Fruit fly (Drosophila melanogaster) whole organism, embryonic: Measurements from ENCODE around the gene b6.
A peak's percentile ranks its signal among the peaks of the same experiment; 100 is the strongest.

Experiments used
- Atf6 ChIP-seq: fragments of 200-800 bp; sonication (Bioruptor generic); IDR thresholded peaks from 2 replicates; pipeline ENCODE4 v1.3.6; 2022; ENCODE audit warnings: missing biosample characterization, missing genetic modification characterization
- Bgb ChIP-seq: fragments of 200-800 bp; sonication (Bioruptor generic); IDR thresholded peaks from 2 replicates; pipeline ENCODE4 v1.3.6; 2022; ENCODE audit warnings: missing biosample characterization, missing genetic modification characterization; ENCODE audit not compliant: partially characterized antibody
- Blimp-1 ChIP-seq: fragments of 200-800 bp; sonication (Bioruptor generic); optimal IDR thresholded peaks from 3 replicates; lab custom pipeline; 2018; ENCODE audit warnings: missing biosample characterization, missing genetic modification characterization, mild to moderate bottlenecking, moderate library complexity, missing genetic modification reagents
- CG12659 ChIP-seq: fragments of 200-800 bp; sonication (Bioruptor generic); optimal IDR thresholded peaks from 3 replicates; lab custom pipeline; 2017; ENCODE audit warnings: mild to moderate bottlenecking, missing biosample characterization, missing genetic modification reagents, missing genetic modification characterization
- CG13287 ChIP-seq: fragments of 200-800 bp; sonication (Bioruptor generic); IDR thresholded peaks from 2 replicates; pipeline ENCODE4 v1.3.6; 2022; ENCODE audit warnings: missing biosample characterization, missing genetic modification characterization; ENCODE audit not compliant: partially characterized antibody
- CG15514 ChIP-seq: fragments of 200-800 bp; sonication (Bioruptor generic); optimal IDR thresholded peaks from 3 replicates; lab custom pipeline; 2017; ENCODE audit warnings: missing biosample characterization, missing genetic modification characterization, mild to moderate bottlenecking, moderate library complexity, missing genetic modification reagents
- CG16813 ChIP-seq: fragments of 200-800 bp; sonication (Bioruptor generic); IDR thresholded peaks from 3 replicates; pipeline ENCODE4 v1.3.6; 2022; ENCODE audit warnings: missing biosample characterization, missing genetic modification characterization; ENCODE audit not compliant: partially characterized antibody
- CG17385 ChIP-seq: fragments of 200-800 bp; sonication (Bioruptor generic); optimal IDR thresholded peaks from 3 replicates; lab custom pipeline; 2018; ENCODE audit warnings: missing biosample characterization, mild to moderate bottlenecking, missing genetic modification characterization
- CG2678 ChIP-seq: fragments of 200-800 bp; sonication (Bioruptor generic); optimal IDR thresholded peaks from 3 replicates; lab custom pipeline; 2019; ENCODE audit warnings: missing biosample characterization, mild to moderate bottlenecking, missing genetic modification characterization, moderate library complexity
- CG30020 ChIP-seq: fragments of 200-800 bp; optimal IDR thresholded peaks from 2 replicates; lab custom pipeline; 2019; ENCODE audit warnings: missing biosample characterization, mild to moderate bottlenecking, missing genetic modification characterization, moderate library complexity
- CG31441 ChIP-seq: fragments of 200-800 bp; sonication (Bioruptor generic); IDR thresholded peaks from 2 replicates; pipeline ENCODE4 v1.3.6; 2022; ENCODE audit warnings: missing biosample characterization, missing genetic modification characterization
- CG32532 ChIP-seq: fragments of 200-800 bp; sonication (Bioruptor generic); IDR thresholded peaks from 2 replicates; pipeline ENCODE4 v1.3.6; 2022; ENCODE audit warnings: missing biosample characterization, missing genetic modification characterization
- CG33557 ChIP-seq: fragments of 200-800 bp; sonication (Bioruptor generic); optimal IDR thresholded peaks from 2 replicates; lab custom pipeline; 2019; ENCODE audit warnings: missing biosample characterization, mild to moderate bottlenecking, missing genetic modification characterization, moderate library complexity
- CG3995 ChIP-seq: fragments of 200-800 bp; sonication (Bioruptor generic); optimal IDR thresholded peaks from 3 replicates; lab custom pipeline; 2016; ENCODE audit warnings: missing biosample characterization, missing genetic modification characterization
- CG4707 ChIP-seq: fragments of 200-800 bp; sonication (Bioruptor generic); optimal IDR thresholded peaks from 2 replicates; lab custom pipeline; 2018; ENCODE audit warnings: missing biosample characterization, mild to moderate bottlenecking, missing genetic modification characterization, moderate library complexity
- CG6791 ChIP-seq: fragments of 200-800 bp; sonication (Bioruptor generic); IDR thresholded peaks from 3 replicates; pipeline ENCODE4 v1.3.6; 2022; ENCODE audit warnings: missing biosample characterization, missing genetic modification characterization; ENCODE audit not compliant: partially characterized antibody
- CG7271 ChIP-seq: fragments of 200-800 bp; sonication (Bioruptor generic); optimal IDR thresholded peaks from 2 replicates; lab custom pipeline; 2018; ENCODE audit warnings: missing biosample characterization, mild to moderate bottlenecking, missing genetic modification characterization, moderate library complexity
- CG8944 ChIP-seq: fragments of 200-800 bp; sonication (Bioruptor generic); optimal IDR thresholded peaks from 3 replicates; lab custom pipeline; 2016; ENCODE audit warnings: missing biosample characterization, missing genetic modification characterization
- CG9817 ChIP-seq: fragments of 200-800 bp; sonication (Bioruptor generic); optimal IDR thresholded peaks from 2 replicates; lab custom pipeline; 2018; ENCODE audit warnings: missing biosample characterization, mild to moderate bottlenecking, missing genetic modification characterization, moderate library complexity
- D19A ChIP-seq: fragments of 200-800 bp; optimal IDR thresholded peaks from 3 replicates; lab custom pipeline; 2019; ENCODE audit warnings: missing biosample characterization, mild to moderate bottlenecking, missing genetic modification characterization, moderate library complexity
- Gsc ChIP-seq: fragments of 200-800 bp; sonication (Bioruptor generic); IDR thresholded peaks from 2 replicates; pipeline ENCODE4 v1.3.6; 2022; ENCODE audit warnings: missing biosample characterization, missing genetic modification characterization
- Hsf ChIP-seq: fragments of 200-800 bp; sonication (Bioruptor generic); optimal IDR thresholded peaks from 3 replicates; lab custom pipeline; 2016; ENCODE audit warnings: missing biosample characterization, missing genetic modification characterization
- Lhr ChIP-seq: fragments of 200-800 bp; sonication (Bioruptor generic); optimal IDR thresholded peaks from 3 replicates; lab custom pipeline; 2017; ENCODE audit warnings: mild to moderate bottlenecking, missing biosample characterization, missing genetic modification reagents, missing genetic modification characterization
- MBD-R2 ChIP-seq: fragments of 200-800 bp; sonication (Bioruptor generic); IDR thresholded peaks from 2 replicates; pipeline ENCODE4 v1.3.6; 2022; ENCODE audit warnings: missing biosample characterization, missing genetic modification characterization
- PHDP ChIP-seq: fragments of 200-800 bp; sonication (Bioruptor generic); optimal IDR thresholded peaks from 3 replicates; lab custom pipeline; 2018; ENCODE audit warnings: missing biosample characterization, mild to moderate bottlenecking, missing genetic modification characterization, moderate library complexity
- Sry-β ChIP-seq: fragments of 200-800 bp; sonication (Bioruptor generic); optimal IDR thresholded peaks from 2 replicates; lab custom pipeline; 2018; ENCODE audit warnings: missing biosample characterization, mild to moderate bottlenecking, missing genetic modification characterization, moderate library complexity
- Ssrp ChIP-seq: fragments of 200-800 bp; sonication (Bioruptor generic); optimal IDR thresholded peaks from 2 replicates; lab custom pipeline; 2018; ENCODE audit warnings: missing biosample characterization, mild to moderate bottlenecking, missing genetic modification characterization, moderate library complexity
- Trl ChIP-seq, 3 experiments: fragments of >200 bp in 2 of 3; fragments of 200-800 bp in 1 of 3; sonication (Bioruptor generic) in 1 of 3; optimal IDR thresholded peaks; 2 replicates in 1 of 3; 3 replicates in 2 of 3; lab custom pipeline; 2016 to 2017; ENCODE audit warnings: missing biosample characterization in 1 of 3, missing genetic modification characterization in 1 of 3
- ase ChIP-seq: fragments of 200-800 bp; sonication (Bioruptor generic); IDR thresholded peaks from 3 replicates; pipeline ENCODE4 v1.3.6; 2022; ENCODE audit warnings: missing biosample characterization, missing genetic modification characterization
- bigmax ChIP-seq: fragments of 200-800 bp; sonication (Bioruptor generic); optimal IDR thresholded peaks from 2 replicates; lab custom pipeline; 2018; ENCODE audit warnings: missing biosample characterization, mild to moderate bottlenecking, missing genetic modification characterization
- crol ChIP-seq: fragments of 200-800 bp; sonication (Bioruptor generic); IDR thresholded peaks from 2 replicates; pipeline ENCODE4 v1.3.6; 2022; ENCODE audit warnings: missing biosample characterization, missing genetic modification characterization
- dm ChIP-seq: fragments of 200-800 bp; sonication (Bioruptor generic); optimal IDR thresholded peaks from 3 replicates; lab custom pipeline; 2016; ENCODE audit warnings: missing biosample characterization, missing genetic modification characterization
- dysf ChIP-seq: fragments of 200-800 bp; sonication (Bioruptor generic); IDR thresholded peaks from 3 replicates; pipeline ENCODE4 v1.3.6; 2022; ENCODE audit warnings: missing biosample characterization, missing genetic modification characterization
- ewg ChIP-seq: fragments of 200-800 bp; sonication (Bioruptor generic); optimal IDR thresholded peaks from 3 replicates; lab custom pipeline; 2017; ENCODE audit warnings: mild to moderate bottlenecking, missing biosample characterization, missing genetic modification reagents, missing genetic modification characterization
- exex ChIP-seq: fragments of 200-800 bp; sonication (Bioruptor generic); optimal IDR thresholded peaks from 4 replicates; lab custom pipeline; 2018; ENCODE audit warnings: missing biosample characterization, mild to moderate bottlenecking, missing genetic modification characterization, moderate library complexity
- fd102C ChIP-seq: fragments of 200-800 bp; sonication (Bioruptor generic); optimal IDR thresholded peaks from 2 replicates; lab custom pipeline; 2018; ENCODE audit warnings: missing biosample characterization, mild to moderate bottlenecking, missing genetic modification characterization, moderate library complexity
- gcm2 ChIP-seq: fragments of 200-800 bp; sonication (Bioruptor generic); optimal IDR thresholded peaks from 2 replicates; lab custom pipeline; 2016; ENCODE audit warnings: missing biosample characterization, missing genetic modification characterization
- grn ChIP-seq: fragments of 200-800 bp; sonication (Bioruptor generic); optimal IDR thresholded peaks from 3 replicates; lab custom pipeline; 2017; ENCODE audit warnings: missing biosample characterization, missing genetic modification characterization
- gro ChIP-seq: fragments of 200-800 bp; sonication (Bioruptor generic); optimal IDR thresholded peaks from 2 replicates; lab custom pipeline; 2016; ENCODE audit warnings: missing biosample characterization, missing genetic modification characterization
- salm ChIP-seq: fragments of 200-800 bp; sonication (Bioruptor generic); optimal IDR thresholded peaks from 2 replicates; lab custom pipeline; 2018; ENCODE audit warnings: missing biosample characterization, mild to moderate bottlenecking, missing genetic modification characterization
- sc ChIP-seq, 3 experiments: fragments of >200 bp in 2 of 3; fragments of 200-800 bp in 1 of 3; sonication (Bioruptor generic) in 1 of 3; optimal IDR thresholded peaks; 2 replicates in 2 of 3; 3 replicates in 1 of 3; lab custom pipeline; 2017; ENCODE audit warnings: mild to moderate bottlenecking in 1 of 3, missing biosample characterization in 1 of 3, missing genetic modification characterization in 1 of 3, missing genetic modification reagents in 1 of 3
- sd ChIP-seq: fragments of 200-800 bp; sonication (Bioruptor generic); optimal IDR thresholded peaks from 3 replicates; lab custom pipeline; 2018; ENCODE audit warnings: missing biosample characterization, mild to moderate bottlenecking, missing genetic modification characterization, moderate library complexity
- shn ChIP-seq: fragments of 200-800 bp; sonication (Bioruptor generic); optimal IDR thresholded peaks from 3 replicates; lab custom pipeline; 2016; ENCODE audit warnings: missing biosample characterization, missing genetic modification characterization
- tap ChIP-seq: fragments of 200-800 bp; optimal IDR thresholded peaks from 3 replicates; lab custom pipeline; 2019; ENCODE audit warnings: missing biosample characterization, mild to moderate bottlenecking, missing genetic modification characterization, moderate library complexity
- tll ChIP-seq, 2 experiments: fragments of 200-800 bp in 1 of 2; fragments of >200 bp in 1 of 2; sonication (Bioruptor generic) in 1 of 2; optimal IDR thresholded peaks; 2 replicates each; lab custom pipeline; 2017 to 2019; ENCODE audit warnings: missing biosample characterization in 2 of 2, missing genetic modification characterization in 2 of 2, mild to moderate bottlenecking in 1 of 2, moderate library complexity in 1 of 2
- unc-4 ChIP-seq: fragments of 200-800 bp; sonication (Bioruptor generic); IDR thresholded peaks from 2 replicates; pipeline ENCODE4 v1.3.6; 2022; ENCODE audit warnings: missing biosample characterization, missing genetic modification characterization; ENCODE audit not compliant: partially characterized antibody

The b6 gene

dm6 chrX:1669840-1670239, 16.6 kb upstream of the b6 start (continued):
- TF ChIP-seq grn (GFP tag; lab: Kevin White, UChicago) (no peak), salm (tag; lab: Kevin White, UChicago) (no peak), CG4707 (GFP tag; lab: Kevin White, UChicago) (no peak), CG6791 (GFP tag; lab: Robert Waterston, UW) (no peak), MBD-R2 (GFP tag; lab: Robert Waterston, UW) (peak; percentile 17; the same call in 1 of the 2 replicates), tll (GFP tag; optimal IDR thresholded peaks at IDR 0.05; lab: Kevin White, UChicago) (no peak), ase (GFP tag; lab: Robert Waterston, UW) (no peak), CG3995 (no peak), exex (no peak), crol (GFP tag; lab: Robert Waterston, UW) (peak; percentile 87), CG17385 (GFP tag; lab: Kevin White, UChicago) (no peak), bigmax (GFP tag; lab: Kevin White, UChicago) (peak; percentile 62), Atf6 (GFP tag; lab: Robert Waterston, UW) (no peak), CG30020 (tag; lab: Kevin White, UChicago) (no peak)

dm6 chrX:1681266-1681665, 5.2 kb upstream of the b6 start, which contains the start of gene CG14797:
CG14797 (plus strand) TSS chrX:1681566.
- TF ChIP-seq Ssrp (tag; lab: Kevin White, UChicago), result no peak
- no peak for TF ChIP-seq Gsc
- no peak for TF ChIP-seq Hsf (GFP tag; lab: Kevin White, UChicago)
- no peak for TF ChIP-seq Sry-β
- no peak for TF ChIP-seq dm (GFP tag; lab: Kevin White, UChicago)
- no peak for TF ChIP-seq sc (optimal IDR thresholded peaks at IDR 0.05; lab: Kevin White, UChicago)
- no peak for TF ChIP-seq sc (GFP tag; optimal IDR thresholded peaks at IDR 0.05; lab: Kevin White, UChicago)
- no peak for TF ChIP-seq CG8944
- no peak for TF ChIP-seq gro
- no peak for TF ChIP-seq shn (GFP tag; lab: Kevin White, UChicago)
- TF ChIP-seq CG16813, result no peak
- no peak for TF ChIP-seq CG33557
- no peak for TF ChIP-seq CG32532
- TF ChIP-seq CG7271 (tag; lab: Kevin White, UChicago), result no peak
- TF ChIP-seq CG13287 (GFP tag; lab: Robert Waterston, UW), result no peak
- TF ChIP-seq sd (tag; lab: Kevin White, UChicago), result no peak
- TF ChIP-seq Trl (optimal IDR thresholded peaks at IDR 0.05; lab: Kevin White, UChicago), result no peak
- TF ChIP-seq Trl (GFP tag; optimal IDR thresholded peaks at IDR 0.05; lab: Kevin White, UChicago), result no peak
- TF ChIP-seq tap, result no peak
- no peak for TF ChIP-seq dysf (GFP tag; lab: Robert Waterston, UW)
- no peak for TF ChIP-seq D19A (tag; lab: Kevin White, UChicago)
- TF ChIP-seq Lhr (GFP tag; lab: Kevin White, UChicago), result no peak

dm6 chrX:1691475-1691874, 5.1 kb downstream of the b6 start:
- TF ChIP-seq CG9817 (no peak), Bgb (GFP tag; lab: Robert Waterston, UW) (no peak), unc-4 (GFP tag; lab: Robert Waterston, UW) (no peak), CG2678 (tag; lab: Kevin White, UChicago) (no peak), fd102C (GFP tag; lab: Kevin White, UChicago) (no peak), gcm2 (GFP tag; lab: Kevin White, UChicago) (no peak), CG12659 (GFP tag; lab: Kevin White, UChicago) (no peak), PHDP (tag; lab: Kevin White, UChicago) (no peak), Blimp-1 (GFP tag; lab: Kevin White, UChicago) (no peak), CG15514 (GFP tag; lab: Kevin White, UChicago) (peak; percentile 95), CG31441 (no peak), ewg (GFP tag; lab: Kevin White, UChicago) (peak; percentile 45)
